Worm (Caenorhabditis elegans) whole organism, L3 larva: ENCODE results near the gene gst-34.

Experiments used
- R02D3.7 ChIP-seq: fragments of 150-350 bp; optimal IDR thresholded peaks from 2 replicates; lab custom pipeline; 2014; ENCODE audit warnings: missing biosample characterization, missing genetic modification characterization
- ZK546.5 ChIP-seq: sonication (generic microtip); optimal IDR thresholded peaks from 2 replicates; lab custom pipeline; 2017; ENCODE audit warnings: missing biosample characterization, missing genetic modification characterization
- ceh-16 ChIP-seq: sonication (generic microtip); optimal IDR thresholded peaks from 2 replicates; lab custom pipeline; 2017; ENCODE audit warnings: missing biosample characterization, missing genetic modification characterization
- ceh-28 ChIP-seq: fragments of 150-350 bp; optimal IDR thresholded peaks from 2 replicates; lab custom pipeline; 2014; ENCODE audit warnings: missing biosample characterization, missing genetic modification reagents, missing genetic modification characterization
- ceh-82 ChIP-seq: fragments of 150-350 bp; optimal IDR thresholded peaks from 2 replicates; lab custom pipeline; 2014; ENCODE audit warnings: missing biosample characterization, missing genetic modification characterization
- ceh-9 ChIP-seq: sonication (generic microtip); optimal IDR thresholded peaks from 2 replicates; lab custom pipeline; 2018; ENCODE audit warnings: missing biosample characterization, missing genetic modification characterization
- daf-12 ChIP-seq: fragments of 150-350 bp; optimal IDR thresholded peaks from 2 replicates; lab custom pipeline; 2014; ENCODE audit warnings: missing biosample characterization, missing genetic modification reagents, missing genetic modification characterization
- egl-27 ChIP-seq: sonication (generic microtip); optimal IDR thresholded peaks from 4 replicates; lab custom pipeline; 2017; ENCODE audit warnings: missing biosample characterization, missing genetic modification reagents, missing genetic modification characterization
- egl-5 ChIP-seq: fragments of 150-350 bp; optimal IDR thresholded peaks from 2 replicates; lab custom pipeline; 2017; ENCODE audit warnings: missing biosample characterization, missing genetic modification reagents, missing genetic modification characterization, inconsistent platforms
- elt-3 ChIP-seq, 3 experiments: fragments of 150-350 bp in 1 of 3; sonication (generic microtip) in 2 of 3; optimal IDR thresholded peaks; 2 replicates in 2 of 3; 4 replicates in 1 of 3; lab custom pipeline; 2014 to 2017; ENCODE audit warnings: missing biosample characterization in 3 of 3, missing genetic modification characterization in 3 of 3
- hmg-11 ChIP-seq: sonication (generic microtip); optimal IDR thresholded peaks from 2 replicates; lab custom pipeline; 2016; ENCODE audit warnings: missing genetic modification characterization, missing compliant biosample characterization
- jun-1 ChIP-seq: fragments of 150-350 bp; optimal IDR thresholded peaks from 2 replicates; lab custom pipeline; 2014; ENCODE audit warnings: missing biosample characterization, missing genetic modification reagents, missing genetic modification characterization
- lin-15B ChIP-seq: fragments of 150-350 bp; optimal IDR thresholded peaks from 2 replicates; lab custom pipeline; 2014; ENCODE audit warnings: missing biosample characterization, missing genetic modification characterization
- lin-39 ChIP-seq: fragments of 150-350 bp; optimal IDR thresholded peaks from 2 replicates; lab custom pipeline; 2018; ENCODE audit warnings: missing biosample characterization, missing genetic modification reagents, missing genetic modification characterization
- mdl-1 ChIP-seq: fragments of 150-350 bp; optimal IDR thresholded peaks from 2 replicates; lab custom pipeline; 2014; ENCODE audit warnings: missing biosample characterization, missing genetic modification characterization
- mml-1 ChIP-seq: fragments of 150-350 bp; sonication (generic microtip); optimal IDR thresholded peaks from 3 replicates; lab custom pipeline; 2014; ENCODE audit warnings: missing biosample characterization, missing genetic modification characterization
- nfya-1 ChIP-seq: sonication (generic microtip); optimal IDR thresholded peaks from 2 replicates; lab custom pipeline; 2017; ENCODE audit warnings: missing genetic modification characterization, mild to moderate bottlenecking, missing compliant biosample characterization, antibody characterized with exemption, moderate library complexity; ENCODE audit not compliant: insufficient read depth
- nhr-11 ChIP-seq: fragments of 150-350 bp; optimal IDR thresholded peaks from 2 replicates; lab custom pipeline; 2014; ENCODE audit warnings: missing biosample characterization, missing genetic modification characterization
- nhr-12 ChIP-seq: fragments of 150-350 bp; optimal IDR thresholded peaks from 2 replicates; lab custom pipeline; 2014; ENCODE audit warnings: missing biosample characterization, missing genetic modification characterization
- nhr-23 ChIP-seq: fragments of 150-350 bp; optimal IDR thresholded peaks from 2 replicates; lab custom pipeline; 2014; ENCODE audit warnings: missing biosample characterization, missing genetic modification reagents, missing genetic modification characterization
- nhr-237 ChIP-seq: fragments of 150-350 bp; optimal IDR thresholded peaks from 2 replicates; lab custom pipeline; 2014; ENCODE audit warnings: missing biosample characterization, missing genetic modification characterization
- nhr-25 ChIP-seq: sonication (generic microtip); optimal IDR thresholded peaks from 2 replicates; lab custom pipeline; 2017; ENCODE audit warnings: missing biosample characterization, missing genetic modification characterization
- nhr-28 ChIP-seq: fragments of 150-350 bp; optimal IDR thresholded peaks from 2 replicates; lab custom pipeline; 2014; ENCODE audit warnings: missing biosample characterization, missing genetic modification characterization
- nhr-43 ChIP-seq: sonication (generic microtip); optimal IDR thresholded peaks from 2 replicates; lab custom pipeline; 2016; ENCODE audit warnings: mild to moderate bottlenecking, missing genetic modification characterization, missing compliant biosample characterization; ENCODE audit not compliant: poor library complexity, severe bottlenecking
- nhr-76 ChIP-seq: fragments of 150-350 bp; sonication (generic microtip); optimal IDR thresholded peaks from 5 replicates; lab custom pipeline; 2014; ENCODE audit warnings: missing biosample characterization, missing genetic modification characterization
- nhr-77 ChIP-seq: fragments of 150-350 bp; optimal IDR thresholded peaks from 2 replicates; lab custom pipeline; 2014; ENCODE audit warnings: missing biosample characterization, missing genetic modification characterization
- pha-4 ChIP-seq: fragments of 150-350 bp; optimal IDR thresholded peaks from 2 replicates; lab custom pipeline; 2014; ENCODE audit warnings: missing biosample characterization, missing genetic modification reagents, missing genetic modification characterization
- pqm-1 ChIP-seq: fragments of 150-350 bp; optimal IDR thresholded peaks from 2 replicates; lab custom pipeline; 2017; ENCODE audit warnings: missing biosample characterization, missing genetic modification characterization, inconsistent platforms
- skn-1 ChIP-seq: fragments of 150-350 bp; optimal IDR thresholded peaks from 2 replicates; lab custom pipeline; 2014; ENCODE audit warnings: missing biosample characterization, missing genetic modification characterization
- snpc-4 ChIP-seq: fragments of 150-350 bp; optimal IDR thresholded peaks from 2 replicates; lab custom pipeline; 2014; ENCODE audit warnings: missing biosample characterization, missing genetic modification characterization
- unc-39 ChIP-seq: sonication (generic microtip); optimal IDR thresholded peaks from 4 replicates; lab custom pipeline; 2017; ENCODE audit warnings: missing biosample characterization, missing genetic modification characterization
- unc-62 ChIP-seq: fragments of 150-350 bp; sonication (generic microtip); optimal IDR thresholded peaks from 4 replicates; lab custom pipeline; 2014; ENCODE audit warnings: missing biosample characterization, missing genetic modification reagents, missing genetic modification characterization
- zag-1 ChIP-seq: fragments of 150-350 bp; optimal IDR thresholded peaks from 2 replicates; lab custom pipeline; 2014; ENCODE audit warnings: missing biosample characterization, missing genetic modification characterization
- ztf-4 ChIP-seq: fragments of 150-350 bp; optimal IDR thresholded peaks from 2 replicates; lab custom pipeline; 2014; ENCODE audit warnings: missing biosample characterization, missing genetic modification characterization

Gene gst-34

DNA sequence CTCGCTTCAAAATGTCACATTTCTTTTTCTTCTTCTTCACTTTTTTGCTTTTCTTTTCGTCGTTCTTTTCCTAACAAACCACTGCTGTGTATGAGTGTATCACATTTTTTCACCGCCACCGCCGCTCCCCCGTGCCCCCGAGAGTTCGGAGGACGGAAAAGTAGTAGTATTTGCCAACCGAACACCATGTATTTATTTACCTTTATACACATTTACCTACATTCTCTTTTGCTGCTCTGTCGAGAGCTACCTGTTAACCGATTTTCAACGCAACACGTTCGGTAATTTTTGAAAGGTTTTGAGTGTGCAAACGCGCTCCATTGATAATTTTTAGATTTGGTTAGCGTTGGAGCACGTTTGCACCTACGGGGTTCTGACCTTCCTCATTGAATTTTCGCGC is 23.2 kb upstream of the gst-34 start:
- TF ChIP-seq lin-39 = no peak
- no peak for TF ChIP-seq ceh-28 (tag; lab: Kevin White, UChicago)
- no peak for TF ChIP-seq ztf-4 (tag; lab: Kevin White, UChicago)
- TF ChIP-seq unc-62 (GFP tag; lab: Kevin White, UChicago) = no peak
- peak; percentile 69 for TF ChIP-seq pha-4
- TF ChIP-seq ceh-82 (tag; lab: Kevin White, UChicago) = no peak

- TF ChIP-seq jun-1 (peak; percentile 18), ztf-4 (tag; lab: Kevin White, UChicago) (peak; percentile 42), nhr-23 (peak; percentile 65), mml-1 (tag; lab: Kevin White, UChicago) (peak; percentile 8), nhr-28 (tag; lab: Kevin White, UChicago) (no peak), mdl-1 (tag; lab: Kevin White, UChicago) (peak; percentile 27), nhr-76 (tag; lab: Kevin White, UChicago) (no peak), nhr-43 (tag; lab: Kevin White, UChicago) (peak; percentile 38), nhr-25 (tag; lab: Kevin White, UChicago) (peak; percentile 77), nfya-1 (peak; percentile 30), nhr-12 (no peak), pha-4 (peak; percentile 12), egl-27 (tag; lab: Kevin White, UChicago) (peak; percentile 25), lin-39 (peak; percentile 15), nhr-237 (tag; lab: Kevin White, UChicago) (no peak)
- TF ChIP-seq, all 47 proteins: peak for 11
Measured at ce11 chrII:15205346-15205745, 22.3 kb upstream of the gst-34 start.

DNA sequence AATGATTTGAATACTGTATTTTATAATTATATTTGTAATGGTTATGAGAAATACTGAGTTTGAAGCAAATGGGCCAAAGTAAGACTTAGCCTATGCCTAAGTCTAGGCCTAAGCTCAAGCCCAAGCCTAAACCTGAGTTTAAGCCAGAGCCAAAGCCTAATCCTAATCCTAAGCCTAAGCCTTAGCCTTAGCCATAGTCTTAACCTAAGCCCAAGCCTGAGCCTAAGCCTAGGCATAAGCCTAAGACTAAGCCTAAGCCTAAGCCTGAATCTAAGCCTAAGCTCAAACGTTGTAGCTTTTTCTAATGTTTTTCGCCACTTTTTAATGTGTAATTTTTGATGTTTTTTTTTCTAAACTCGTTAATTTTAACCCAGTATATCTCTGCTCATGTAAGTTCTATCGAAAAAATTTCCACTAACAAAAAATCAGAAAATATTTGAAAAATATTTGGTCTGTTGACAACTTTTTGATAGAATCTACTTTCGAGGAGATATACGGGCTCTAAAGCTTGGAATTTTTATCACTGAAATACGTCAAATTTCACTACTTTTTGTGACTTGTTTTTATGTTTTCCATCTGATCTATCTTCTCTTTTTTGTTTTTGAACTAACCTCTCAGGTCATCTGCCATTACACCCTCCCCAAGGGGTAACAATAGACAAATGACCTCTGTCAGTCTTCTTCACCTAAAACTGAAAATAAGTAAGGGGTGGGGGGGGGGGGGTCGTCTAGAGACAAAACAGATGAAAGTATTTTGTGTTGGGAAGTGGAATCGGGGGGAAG is 21.2 kb upstream of the gst-34 start:
- no peak for TF ChIP-seq daf-12 (tag; lab: Kevin White, UChicago)
- no peak for TF ChIP-seq nhr-76 (tag; lab: Kevin White, UChicago)
- no peak for TF ChIP-seq ceh-28 (tag; lab: Kevin White, UChicago)
- no peak for TF ChIP-seq ceh-9 (tag; lab: Kevin White, UChicago)
- no peak for TF ChIP-seq nhr-12
- TF ChIP-seq R02D3.7 (tag; lab: Kevin White, UChicago) = no peak
- TF ChIP-seq hmg-11 (tag; lab: Kevin White, UChicago) = no peak
- TF ChIP-seq egl-5 (tag; lab: Kevin White, UChicago) = no peak
- TF ChIP-seq nfya-1 = no peak
- no peak for TF ChIP-seq zag-1 (tag; lab: Kevin White, UChicago)
- no peak for TF ChIP-seq nhr-11 (tag; lab: Kevin White, UChicago)
- no peak for TF ChIP-seq ceh-82 (tag; lab: Kevin White, UChicago)
- no peak for TF ChIP-seq ZK546.5 (tag; lab: Kevin White, UChicago)
- no peak for TF ChIP-seq mml-1 (tag; lab: Kevin White, UChicago)
- no peak for TF ChIP-seq lin-15B
- TF ChIP-seq egl-27 (tag; lab: Kevin White, UChicago) = no peak
- no peak for TF ChIP-seq nhr-77
- no peak for TF ChIP-seq skn-1
- TF ChIP-seq pqm-1 (tag; lab: Kevin White, UChicago) = no peak
- TF ChIP-seq unc-39 (tag; lab: Kevin White, UChicago) = no peak

- peak; percentile 96 for TF ChIP-seq nhr-25 (tag; lab: Kevin White, UChicago)
- TF ChIP-seq snpc-4 = no peak
- no peak for TF ChIP-seq elt-3 (tag; optimal IDR thresholded peaks at IDR 0.05; lab: Kevin White, UChicago)
- TF ChIP-seq nfya-1 = peak; percentile 13
- peak; percentile 67 for TF ChIP-seq pha-4
- peak; percentile 21 for TF ChIP-seq hmg-11 (tag; lab: Kevin White, UChicago)
- TF ChIP-seq pqm-1 (tag; lab: Kevin White, UChicago) = no peak
- no peak for TF ChIP-seq ceh-16 (tag; lab: Kevin White, UChicago)
Measured at ce11 chrII:15203398-15204068, 20.5 kb upstream of the gst-34 start.
